Worm (Caenorhabditis elegans): ENCODE results near the gene str-121.

Gene str-121

ce11 chrV:254591-254990 is at the start of gene str-121:
Gene str-121, minus strand, starts transcription at chrV:254691.
- TF ChIP-seq skn-1 (tag; optimal IDR thresholded peaks at IDR 0.05) (no peak), lsy-12 (tag; optimal IDR thresholded peaks at IDR 0.05) (no peak), nhr-237 (tag; optimal IDR thresholded peaks at IDR 0.05) (no peak), ZK546.5 (tag; optimal IDR thresholded peaks at IDR 0.05) (no peak), nhr-25 (tag; optimal IDR thresholded peaks at IDR 0.05) (no peak), unc-62 (GFP tag; optimal IDR thresholded peaks at IDR 0.05) (no peak), nfya-1 (tag; optimal IDR thresholded peaks at IDR 0.05; ENCODE audit: insufficient read depth) (no peak), elt-3 (tag; optimal IDR thresholded peaks at IDR 0.05) (no peak), ztf-4 (tag; optimal IDR thresholded peaks at IDR 0.05) (no peak), pqm-1 (tag; optimal IDR thresholded peaks at IDR 0.05) (no peak), zag-1 (tag; optimal IDR thresholded peaks at IDR 0.05) (no peak), nhr-23 (tag; optimal IDR thresholded peaks at IDR 0.05) (no peak), hmg-11 (tag; optimal IDR thresholded peaks at IDR 0.05) (no peak), unc-39 (tag; optimal IDR thresholded peaks at IDR 0.05) (no peak), nhr-12 (tag; optimal IDR thresholded peaks at IDR 0.05) (no peak), nhr-28 (tag; optimal IDR thresholded peaks at IDR 0.05) (no peak), fkh-10 (GFP tag; optimal IDR thresholded peaks at IDR 0.05) (no peak), snpc-4 (tag; optimal IDR thresholded peaks at IDR 0.05) (no peak)

- TF ChIP-seq nhr-25 (tag; optimal IDR thresholded peaks at IDR 0.05), result no peak
- no peak for TF ChIP-seq nhr-67 (tag; optimal IDR thresholded peaks at IDR 0.05)
- TF ChIP-seq mml-1 (tag; optimal IDR thresholded peaks at IDR 0.05), result no peak
- TF ChIP-seq nhr-12 (tag; optimal IDR thresholded peaks at IDR 0.05), result no peak
- no peak for TF ChIP-seq unc-62 (GFP tag; optimal IDR thresholded peaks at IDR 0.05)
- no peak for TF ChIP-seq elt-2 (tag; optimal IDR thresholded peaks at IDR 0.05)
- no peak for TF ChIP-seq ceh-9 (tag; optimal IDR thresholded peaks at IDR 0.05)
- TF ChIP-seq nhr-11 (tag; optimal IDR thresholded peaks at IDR 0.05), result no peak
- TF ChIP-seq nfya-1 (tag; optimal IDR thresholded peaks at IDR 0.05; ENCODE audit: insufficient read depth), result no peak
- TF ChIP-seq ceh-16 (tag; optimal IDR thresholded peaks at IDR 0.05), result no peak
- no peak for TF ChIP-seq jun-1 (tag; optimal IDR thresholded peaks at IDR 0.05)
- no peak for TF ChIP-seq nhr-77 (tag; optimal IDR thresholded peaks at IDR 0.05)
- TF ChIP-seq aly-2 (tag; optimal IDR thresholded peaks at IDR 0.05), result no peak
- no peak for TF ChIP-seq ztf-4 (tag; optimal IDR thresholded peaks at IDR 0.05)
- no peak for TF ChIP-seq ama-1 (optimal IDR thresholded peaks at IDR 0.05)
- TF ChIP-seq egl-5 (tag; optimal IDR thresholded peaks at IDR 0.05), result no peak
- no peak for TF ChIP-seq elt-1 (tag; optimal IDR thresholded peaks at IDR 0.05)
Observed at ce11 chrV:303271-303670, 48.8 kb upstream of the str-121 start.

DNA sequence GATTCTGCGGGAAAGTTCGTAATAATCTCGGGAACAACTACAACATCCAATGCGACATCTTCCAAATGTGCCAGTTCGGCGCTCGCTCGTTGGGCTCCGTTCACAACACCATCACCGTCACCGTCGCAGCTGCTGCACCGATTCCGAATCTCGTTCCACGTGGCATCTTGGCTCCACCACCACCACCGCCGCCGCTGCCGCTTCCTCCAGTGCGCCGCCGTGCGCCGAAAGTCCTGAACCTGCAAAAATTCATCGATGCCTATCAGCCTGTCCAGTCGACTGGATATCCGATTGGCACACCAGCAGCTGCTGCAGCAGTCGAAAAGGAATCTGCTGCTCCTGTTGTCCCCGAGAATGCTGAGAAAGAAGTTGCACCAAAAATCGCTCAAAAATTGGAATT is 43.9 kb upstream of the str-121 start:
- TF ChIP-seq egl-27 (tag; optimal IDR thresholded peaks at IDR 0.05) (no peak), ceh-9 (tag; optimal IDR thresholded peaks at IDR 0.05) (no peak), nhr-23 (tag; optimal IDR thresholded peaks at IDR 0.05) (no peak), nhr-11 (tag; optimal IDR thresholded peaks at IDR 0.05) (no peak), jun-1 (tag; optimal IDR thresholded peaks at IDR 0.05) (no peak), ama-1 (optimal IDR thresholded peaks at IDR 0.05) (no peak), mml-1 (tag; optimal IDR thresholded peaks at IDR 0.05) (no peak), lin-39 (tag; optimal IDR thresholded peaks at IDR 0.05) (no peak), zag-1 (tag; optimal IDR thresholded peaks at IDR 0.05) (no peak), fkh-10 (GFP tag; optimal IDR thresholded peaks at IDR 0.05) (no peak), pqm-1 (tag; optimal IDR thresholded peaks at IDR 0.05) (no peak), fkh-2 (tag; optimal IDR thresholded peaks at IDR 0.05) (no peak), elt-1 (tag; optimal IDR thresholded peaks at IDR 0.05) (no peak), tbx-2 (tag; optimal IDR thresholded peaks at IDR 0.05) (no peak), nhr-43 (tag; optimal IDR thresholded peaks at IDR 0.05; ENCODE audit: poor library complexity, severe bottlenecking) (no peak), nhr-25 (tag; optimal IDR thresholded peaks at IDR 0.05) (no peak), lin-15B (tag; optimal IDR thresholded peaks at IDR 0.05) (no peak), lsy-12 (tag; optimal IDR thresholded peaks at IDR 0.05) (no peak)

ce11 chrV:297424-297991 is 43.0 kb upstream of the str-121 start, which contains the start of gene F33E11.2:
Gene F33E11.2, plus strand, starts transcription at chrV:297947.
- TF ChIP-seq pha-4 (tag; optimal IDR thresholded peaks at IDR 0.05) (no peak), nhr-12 (tag; optimal IDR thresholded peaks at IDR 0.05) (no peak), pqm-1 (tag; optimal IDR thresholded peaks at IDR 0.05) (no peak), unc-39 (tag; optimal IDR thresholded peaks at IDR 0.05) (no peak), egl-5 (tag; optimal IDR thresholded peaks at IDR 0.05) (no peak), fkh-10 (GFP tag; optimal IDR thresholded peaks at IDR 0.05) (no peak), eor-1 (tag; optimal IDR thresholded peaks at IDR 0.05) (no peak), ceh-16 (tag; optimal IDR thresholded peaks at IDR 0.05) (no peak), aly-2 (tag; optimal IDR thresholded peaks at IDR 0.05) (no peak), ztf-11 (tag; optimal IDR thresholded peaks at IDR 0.05) (no peak), snpc-4 (tag; optimal IDR thresholded peaks at IDR 0.05) (no peak), skn-1 (tag; optimal IDR thresholded peaks at IDR 0.05) (no peak), mdl-1 (tag; optimal IDR thresholded peaks at IDR 0.05) (no peak), lsy-12 (tag; optimal IDR thresholded peaks at IDR 0.05) (no peak), ztf-4 (tag; optimal IDR thresholded peaks at IDR 0.05) (no peak), daf-12 (tag; optimal IDR thresholded peaks at IDR 0.05) (no peak), nhr-237 (tag; optimal IDR thresholded peaks at IDR 0.05) (no peak), hmg-11 (tag; optimal IDR thresholded peaks at IDR 0.05) (no peak)
